Worm (Caenorhabditis elegans) whole organism, early embryonic: ENCODE measurements around the gene sri-43.

Experiments used
- ama-1 ChIP-seq: fragments of 150-350 bp; optimal IDR thresholded peaks from 2 replicates; lab custom pipeline; 2014
- flt-1 ChIP-seq: fragments of 200-800 bp; sonication (Bioruptor generic); IDR thresholded peaks from 2 replicates; pipeline ENCODE4 v1.3.6; 2022; ENCODE audit warnings: missing genetic modification characterization, missing compliant biosample characterization
- hmbx-1 ChIP-seq: sonication (generic microtip); optimal IDR thresholded peaks from 2 replicates; lab custom pipeline; 2016; ENCODE audit warnings: mild to moderate bottlenecking, missing genetic modification characterization, missing compliant biosample characterization
- tbx-11 ChIP-seq: fragments of 200-800 bp; sonication (Bioruptor generic); IDR thresholded peaks from 2 replicates; pipeline ENCODE4 v1.3.6; 2022; ENCODE audit warnings: missing genetic modification characterization, missing compliant biosample characterization

DNA sequence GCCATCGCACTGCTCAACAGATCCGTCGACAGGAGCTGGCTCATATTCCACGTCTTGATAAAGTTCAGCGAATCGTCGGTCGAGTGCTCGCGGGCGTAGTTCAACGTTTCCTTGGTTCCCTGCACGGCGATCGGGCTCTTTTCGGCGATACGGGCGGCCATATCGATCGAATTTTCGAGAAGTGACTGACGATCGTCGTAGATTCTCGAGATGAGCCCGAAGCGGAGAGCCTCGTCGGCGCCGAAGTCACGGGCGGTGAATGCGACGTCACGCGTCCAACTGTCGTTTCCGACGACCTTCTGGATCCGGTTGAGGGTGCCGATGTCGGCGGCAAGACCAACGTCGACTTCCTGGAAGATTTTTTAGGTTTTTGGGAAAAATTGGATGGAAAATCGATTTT lies 34.9 kb downstream of the sri-43 start:
- TF ChIP-seq ama-1 (lab: Kevin White, UChicago) (no peak), tbx-11 (GFP tag; lab: Robert Waterston, UW) (no peak), flt-1 (no peak), hmbx-1 (no peak)
